Worm (Caenorhabditis elegans): ENCODE measurements around the gene T01B7.13.

The T01B7.13 gene

ce11 chrII:8714913-8715447, at the start of gene T01B7.13, which contains the start of gene rab-21:
Gene T01B7.13 (plus strand): TSS chrII:8715397.
Gene rab-21 (minus strand): TSS chrII:8715013.
- TF ChIP-seq him-1 (tag; optimal IDR thresholded peaks at IDR 0.05): no peak
- TF ChIP-seq dao-5 (tag; optimal IDR thresholded peaks at IDR 0.05): no peak
- TF ChIP-seq W03F9.2 (tag; optimal IDR thresholded peaks at IDR 0.05): no peak

ce11 chrII:8668871-8669270, 46.3 kb upstream of the T01B7.13 start:
- TF ChIP-seq dao-5 (tag; optimal IDR thresholded peaks at IDR 0.05) (no peak), W03F9.2 (tag; optimal IDR thresholded peaks at IDR 0.05) (no peak), him-1 (tag; optimal IDR thresholded peaks at IDR 0.05) (no peak)

ce11 chrII:8670835-8671234, 44.4 kb upstream of the T01B7.13 start:
- TF ChIP-seq dao-5 (tag; optimal IDR thresholded peaks at IDR 0.05) (no peak), W03F9.2 (tag; optimal IDR thresholded peaks at IDR 0.05) (no peak), him-1 (tag; optimal IDR thresholded peaks at IDR 0.05) (no peak)

- TF ChIP-seq dao-5 (tag; optimal IDR thresholded peaks at IDR 0.05) (no peak), him-1 (tag; optimal IDR thresholded peaks at IDR 0.05) (no peak), W03F9.2 (tag; optimal IDR thresholded peaks at IDR 0.05) (no peak)
Observed at ce11 chrII:8675369-8675768, 39.8 kb upstream of the T01B7.13 start.

ce11 chrII:8679799-8680198, 35.4 kb upstream of the T01B7.13 start:
- no peak for TF ChIP-seq dao-5 (tag; optimal IDR thresholded peaks at IDR 0.05)
- TF ChIP-seq W03F9.2 (tag; optimal IDR thresholded peaks at IDR 0.05): no peak
- TF ChIP-seq him-1 (tag; optimal IDR thresholded peaks at IDR 0.05): no peak

ce11 chrII:8683933-8684332, 31.3 kb upstream of the T01B7.13 start:
- TF ChIP-seq dao-5 (tag; optimal IDR thresholded peaks at IDR 0.05): no peak
- peak; percentile 2 for TF ChIP-seq him-1 (tag; optimal IDR thresholded peaks at IDR 0.05)
- TF ChIP-seq W03F9.2 (tag; optimal IDR thresholded peaks at IDR 0.05): peak; percentile 72

ce11 chrII:8684824-8685223, 30.4 kb upstream of the T01B7.13 start, which contains the start of gene hgap-2:
Gene hgap-2 (minus strand): TSS chrII:8684924.
- TF ChIP-seq dao-5 (tag; optimal IDR thresholded peaks at IDR 0.05): no peak

ce11 chrII:8685623-8686022, 29.6 kb upstream of the T01B7.13 start, which contains the start of gene C34C6.9:
Gene C34C6.9 (plus strand): TSS chrII:8685923.
- TF ChIP-seq dao-5 (tag; optimal IDR thresholded peaks at IDR 0.05) (no peak), him-1 (tag; optimal IDR thresholded peaks at IDR 0.05) (no peak), W03F9.2 (tag; optimal IDR thresholded peaks at IDR 0.05) (no peak)

ce11 chrII:8691344-8691960, 23.7 kb upstream of the T01B7.13 start, which contains the start of gene C34C6.3:
Gene C34C6.3 (plus strand): TSS chrII:8691910.
- TF ChIP-seq dao-5 (tag; optimal IDR thresholded peaks at IDR 0.05): no peak
- no peak for TF ChIP-seq W03F9.2 (tag; optimal IDR thresholded peaks at IDR 0.05)
- TF ChIP-seq him-1 (tag; optimal IDR thresholded peaks at IDR 0.05): no peak

- TF ChIP-seq dao-5 (tag; optimal IDR thresholded peaks at IDR 0.05): no peak
- no peak for TF ChIP-seq him-1 (tag; optimal IDR thresholded peaks at IDR 0.05)
- TF ChIP-seq W03F9.2 (tag; optimal IDR thresholded peaks at IDR 0.05): no peak
Observed at ce11 chrII:8695783-8696182, 19.4 kb upstream of the T01B7.13 start, which contains the start of gene C34C6.10. Gene C34C6.10 (minus strand): TSS chrII:8695883.

ce11 chrII:8698828-8699227, 16.4 kb upstream of the T01B7.13 start, which contains the start of gene chdh-1:
Gene chdh-1 (minus strand): TSS chrII:8698928.
- TF ChIP-seq dao-5 (tag; optimal IDR thresholded peaks at IDR 0.05) (no peak), him-1 (tag; optimal IDR thresholded peaks at IDR 0.05) (no peak), W03F9.2 (tag; optimal IDR thresholded peaks at IDR 0.05) (no peak)

- TF ChIP-seq him-1 (tag; optimal IDR thresholded peaks at IDR 0.05): no peak
- no peak for TF ChIP-seq dao-5 (tag; optimal IDR thresholded peaks at IDR 0.05)
- TF ChIP-seq W03F9.2 (tag; optimal IDR thresholded peaks at IDR 0.05): no peak
Observed at ce11 chrII:8701059-8701458, 14.1 kb upstream of the T01B7.13 start.

- TF ChIP-seq W03F9.2 (tag; optimal IDR thresholded peaks at IDR 0.05) (no peak), him-1 (tag; optimal IDR thresholded peaks at IDR 0.05) (no peak), dao-5 (tag; optimal IDR thresholded peaks at IDR 0.05) (no peak)
Observed at ce11 chrII:8701619-8702350, 13.4 kb upstream of the T01B7.13 start, which contains the start of gene sphk-1. Gene sphk-1 (minus strand): TSS chrII:8701669.

ce11 chrII:8703729-8704128, 11.5 kb upstream of the T01B7.13 start, which contains the start of gene ceh-7:
Gene ceh-7 (minus strand): TSS chrII:8703829.
- no peak for TF ChIP-seq dao-5 (tag; optimal IDR thresholded peaks at IDR 0.05)
- no peak for TF ChIP-seq W03F9.2 (tag; optimal IDR thresholded peaks at IDR 0.05)
- no peak for TF ChIP-seq him-1 (tag; optimal IDR thresholded peaks at IDR 0.05)
